Worm (Caenorhabditis elegans) whole organism, L4 larva: ENCODE results near the gene cyp-14A4.

ENCODE experiments used
- D1046.2 ChIP-seq: fragments of 200-800 bp; sonication (Bioruptor generic); IDR thresholded peaks from 2 replicates; pipeline ENCODE4 v1.3.6; 2022; ENCODE audit warnings: missing genetic modification characterization, missing compliant biosample characterization
- F44E2.7 ChIP-seq: fragments of 200-800 bp; sonication (Bioruptor generic); IDR thresholded peaks from 2 replicates; pipeline ENCODE4 v2.1.2; 2022; ENCODE audit warnings: missing genetic modification characterization, missing compliant biosample characterization
- R02D3.7 ChIP-seq: fragments of 150-350 bp; sonication (generic microtip); optimal IDR thresholded peaks from 3 replicates; lab custom pipeline; 2014; ENCODE audit warnings: missing biosample characterization, missing genetic modification characterization
- T26A8.4 ChIP-seq: fragments of 200-800 bp; sonication (Bioruptor generic); IDR thresholded peaks from 2 replicates; pipeline ENCODE4 v1.3.6; 2022; ENCODE audit warnings: missing genetic modification characterization, missing compliant biosample characterization
- Y48G9A.11 ChIP-seq: fragments of 200-800 bp; sonication (Bioruptor generic); IDR thresholded peaks from 2 replicates; pipeline ENCODE4 v1.3.6; 2022; ENCODE audit warnings: missing genetic modification reagents, missing genetic modification characterization, missing compliant biosample characterization
- Y5F2A.4 ChIP-seq: fragments of 200-800 bp; sonication (Bioruptor generic); optimal IDR thresholded peaks from 2 replicates; lab custom pipeline; 2018; ENCODE audit warnings: mild to moderate bottlenecking, missing genetic modification characterization, missing compliant biosample characterization
- Y75B8A.6 ChIP-seq: fragments of 200-800 bp; sonication (Bioruptor generic); IDR thresholded peaks from 2 replicates; pipeline ENCODE4 v1.3.6; 2022; ENCODE audit warnings: missing genetic modification reagents, missing genetic modification characterization, missing compliant biosample characterization
- ZK546.5 ChIP-seq, 2 experiments: sonication (generic microtip); optimal IDR thresholded peaks; 2 replicates each; lab custom pipeline; 2017; ENCODE audit warnings: missing biosample characterization in 2 of 2, missing genetic modification characterization in 2 of 2
- aha-1 ChIP-seq: fragments of 150-350 bp; peaks from one replicate; lab custom pipeline; 2014; ENCODE audit warnings: missing biosample characterization, missing genetic modification characterization
- ama-1 ChIP-seq: fragments of 150-350 bp; optimal IDR thresholded peaks from 2 replicates; lab custom pipeline; 2014; ENCODE audit warnings: inconsistent platforms, mixed read lengths
- attf-4 ChIP-seq: sonication (generic microtip); optimal IDR thresholded peaks from 3 replicates; lab custom pipeline; 2017; ENCODE audit warnings: missing biosample characterization, missing genetic modification characterization
- ceh-28 ChIP-seq: fragments of 150-350 bp; optimal IDR thresholded peaks from 2 replicates; lab custom pipeline; 2014; ENCODE audit warnings: missing biosample characterization, missing genetic modification reagents, missing genetic modification characterization
- ceh-44 ChIP-seq: fragments of 200-800 bp; sonication (Bioruptor generic); IDR thresholded peaks from 2 replicates; pipeline ENCODE4 v1.3.6; 2022; ENCODE audit warnings: missing genetic modification reagents, missing genetic modification characterization, missing compliant biosample characterization
- ces-1 ChIP-seq: fragments of 150-350 bp; sonication (generic microtip); optimal IDR thresholded peaks from 4 replicates; lab custom pipeline; 2014; ENCODE audit warnings: missing biosample characterization, missing genetic modification reagents, missing genetic modification characterization
- dmd-6 ChIP-seq: fragments of 200-800 bp; sonication (Bioruptor generic); IDR thresholded peaks from 2 replicates; pipeline ENCODE4 v1.3.6; 2022; ENCODE audit warnings: missing genetic modification reagents, missing genetic modification characterization, missing compliant biosample characterization
- dmd-8 ChIP-seq: fragments of 200-800 bp; sonication (Bioruptor generic); IDR thresholded peaks from 2 replicates; pipeline ENCODE4 v1.3.6; 2022; ENCODE audit warnings: missing genetic modification characterization, missing compliant biosample characterization
- dpl-1 ChIP-seq: fragments of 150-350 bp; optimal IDR thresholded peaks from 2 replicates; lab custom pipeline; 2014; ENCODE audit warnings: missing biosample characterization, missing genetic modification reagents, missing genetic modification characterization
- dve-1 ChIP-seq: sonication (generic microtip); optimal IDR thresholded peaks from 2 replicates; lab custom pipeline; 2017; ENCODE audit warnings: antibody characterized with exemption, mild to moderate bottlenecking, missing genetic modification characterization, missing compliant biosample characterization; ENCODE audit not compliant: insufficient read depth
- fos-1 ChIP-seq: fragments of 150-350 bp; optimal IDR thresholded peaks from 2 replicates; lab custom pipeline; 2014; ENCODE audit warnings: missing biosample characterization, missing genetic modification characterization
- hif-1 ChIP-seq, 2 experiments: sonication (generic microtip); optimal IDR thresholded peaks; 2 replicates each; lab custom pipeline; 2016 to 2017; ENCODE audit warnings: missing compliant biosample characterization in 2 of 2, missing genetic modification characterization in 2 of 2, missing genetic modification reagents in 2 of 2, missing genotype in 2 of 2, mild to moderate bottlenecking in 1 of 2
- hlh-11 ChIP-seq: fragments of 200-800 bp; sonication (Bioruptor generic); optimal IDR thresholded peaks from 2 replicates; lab custom pipeline; 2018; ENCODE audit warnings: mild to moderate bottlenecking, missing genetic modification characterization, missing compliant biosample characterization
- hlh-30 ChIP-seq: sonication (generic microtip); optimal IDR thresholded peaks from 2 replicates; lab custom pipeline; 2017; ENCODE audit warnings: antibody characterized with exemption, mild to moderate bottlenecking, missing genetic modification characterization, missing compliant biosample characterization; ENCODE audit not compliant: insufficient read depth
- hmg-1.1 ChIP-seq: fragments of 200-800 bp; sonication (Bioruptor generic); IDR thresholded peaks from 2 replicates; pipeline ENCODE4 v1.3.6; 2022; ENCODE audit warnings: missing genetic modification reagents, missing genetic modification characterization, missing compliant biosample characterization
- lin-38 ChIP-seq: fragments of 200-800 bp; sonication (Bioruptor generic); IDR thresholded peaks from 2 replicates; pipeline ENCODE4 v1.3.6; 2022; ENCODE audit warnings: missing genetic modification reagents, missing genetic modification characterization, missing compliant biosample characterization
- madf-5 ChIP-seq, 2 experiments: fragments of 200-800 bp; sonication (Bioruptor generic); IDR thresholded peaks; 2 replicates each; pipeline ENCODE4 v1.3.6; 2022; ENCODE audit warnings: missing compliant biosample characterization in 2 of 2, missing genetic modification characterization in 2 of 2
- madf-9 ChIP-seq: fragments of 200-800 bp; sonication (Bioruptor generic); conservative IDR thresholded peaks from 2 replicates; pipeline ENCODE4 v1.3.6; 2022; ENCODE audit warnings: missing genetic modification reagents, missing genetic modification characterization, missing compliant biosample characterization
- mdl-1 ChIP-seq, 2 experiments: fragments of 150-350 bp in 1 of 2; sonication (generic microtip) in 1 of 2; optimal IDR thresholded peaks; 2 replicates each; lab custom pipeline; 2014 to 2017; ENCODE audit warnings: missing biosample characterization in 2 of 2, missing genetic modification characterization in 2 of 2
- mdt-29 ChIP-seq: fragments of 200-800 bp; sonication (Bioruptor generic); IDR thresholded peaks from 2 replicates; pipeline ENCODE4 v1.3.6; 2022; ENCODE audit warnings: missing genetic modification reagents, missing genetic modification characterization, missing compliant biosample characterization
- mep-1 ChIP-seq: fragments of 150-350 bp; sonication (generic microtip); optimal IDR thresholded peaks from 3 replicates; lab custom pipeline; 2014; ENCODE audit warnings: missing biosample characterization, missing genetic modification characterization
- mxl-3 ChIP-seq: fragments of 200-800 bp; sonication (Bioruptor generic); optimal IDR thresholded peaks from 2 replicates; lab custom pipeline; 2018; ENCODE audit warnings: mild to moderate bottlenecking, missing genetic modification characterization, missing compliant biosample characterization
- nhr-10 ChIP-seq: fragments of 150-350 bp; optimal IDR thresholded peaks from 2 replicates; lab custom pipeline; 2014; ENCODE audit warnings: missing biosample characterization, missing genetic modification characterization
- nhr-102 ChIP-seq: sonication (generic microtip); optimal IDR thresholded peaks from 2 replicates; lab custom pipeline; 2016; ENCODE audit warnings: mild to moderate bottlenecking, missing genetic modification characterization, moderate library complexity, missing compliant biosample characterization
- nhr-11 ChIP-seq: fragments of 150-350 bp; optimal IDR thresholded peaks from 2 replicates; lab custom pipeline; 2014; ENCODE audit warnings: missing biosample characterization, missing genetic modification characterization
- nhr-237 ChIP-seq: sonication (generic microtip); optimal IDR thresholded peaks from 2 replicates; lab custom pipeline; 2017; ENCODE audit warnings: missing biosample characterization, missing genetic modification characterization
- nhr-28 ChIP-seq: fragments of 150-350 bp; optimal IDR thresholded peaks from 2 replicates; lab custom pipeline; 2014; ENCODE audit warnings: missing biosample characterization, missing genetic modification characterization
- nhr-41 ChIP-seq: fragments of 200-800 bp; sonication (Bioruptor generic); IDR thresholded peaks from 2 replicates; pipeline ENCODE4 v1.3.6; 2022; ENCODE audit warnings: missing genetic modification reagents, missing genetic modification characterization, missing compliant biosample characterization
- nhr-76 ChIP-seq: fragments of 150-350 bp; optimal IDR thresholded peaks from 2 replicates; lab custom pipeline; 2014; ENCODE audit warnings: missing biosample characterization, missing genetic modification characterization
- nhr-77 ChIP-seq: fragments of 150-350 bp; optimal IDR thresholded peaks from 2 replicates; lab custom pipeline; 2014; ENCODE audit warnings: missing biosample characterization, missing genetic modification characterization
- rbr-2 ChIP-seq: sonication (generic microtip); optimal IDR thresholded peaks from 2 replicates; lab custom pipeline; 2016; ENCODE audit warnings: missing genotype, missing genetic modification characterization, missing compliant biosample characterization
- skn-1 ChIP-seq: fragments of 150-350 bp; optimal IDR thresholded peaks from 2 replicates; lab custom pipeline; 2014; ENCODE audit warnings: missing biosample characterization, missing genetic modification characterization
- spr-1 ChIP-seq: sonication (generic microtip); optimal IDR thresholded peaks from 2 replicates; lab custom pipeline; 2016; ENCODE audit warnings: mild to moderate bottlenecking, missing genetic modification characterization, missing compliant biosample characterization
- tag-97 ChIP-seq: fragments of 200-800 bp; sonication (Bioruptor generic); IDR thresholded peaks from 2 replicates; pipeline ENCODE4 v1.3.6; 2022; ENCODE audit warnings: missing genetic modification characterization, missing compliant biosample characterization
- unc-62 ChIP-seq, 3 experiments: fragments of 150-350 bp in 1 of 3; sonication (generic microtip); optimal IDR thresholded peaks in 2 of 3; peaks in 1 of 3; 1 replicate in 1 of 3; 2 replicates in 2 of 3; lab custom pipeline; 2014 to 2017; ENCODE audit warnings: missing biosample characterization in 3 of 3, missing genetic modification characterization in 3 of 3, missing genetic modification reagents in 3 of 3, missing genotype in 1 of 3
- zag-1 ChIP-seq: fragments of 150-350 bp; optimal IDR thresholded peaks from 2 replicates; lab custom pipeline; 2014; ENCODE audit warnings: missing biosample characterization, missing genetic modification characterization
- zfp-3 ChIP-seq: fragments of 200-800 bp; sonication (Bioruptor generic); conservative IDR thresholded peaks from 2 replicates; pipeline ENCODE4 v1.3.6; 2022; ENCODE audit warnings: missing genetic modification reagents, missing genetic modification characterization, missing compliant biosample characterization
- zip-11 ChIP-seq: fragments of 200-800 bp; sonication (Bioruptor generic); IDR thresholded peaks from 2 replicates; pipeline ENCODE4 v1.3.6; 2022; ENCODE audit warnings: missing genetic modification characterization, missing compliant biosample characterization
- ztf-7 ChIP-seq: fragments of 150-350 bp; optimal IDR thresholded peaks from 2 replicates; lab custom pipeline; 2014; ENCODE audit warnings: missing biosample characterization, missing genetic modification characterization

cyp-14A4 gene

ce11 chrX:13315093-13315492 is 31.1 kb upstream of the cyp-14A4 start:
- TF ChIP-seq dpl-1 (GFP tag; lab: Kevin White, UChicago) = no peak
- peak; percentile 5 for TF ChIP-seq mep-1 (tag; lab: Kevin White, UChicago)
- TF ChIP-seq ama-1 = no peak
- TF ChIP-seq mxl-3 (GFP tag; lab: Kevin White, UChicago) = no peak
- TF ChIP-seq dmd-8 (GFP tag; lab: Robert Waterston, UW) = no peak
- TF ChIP-seq nhr-28 = peak; percentile 94
- no peak for TF ChIP-seq madf-5 (GFP tag; IDR thresholded peaks at IDR 0.05; lab: Robert Waterston, UW)
- peak; percentile 72 for TF ChIP-seq hlh-30 (tag; lab: Kevin White, UChicago)
- peak in 1 of 2 experiments; percentile 35 for TF ChIP-seq mdl-1 (tag; optimal IDR thresholded peaks at IDR 0.05; lab: Kevin White, UChicago)
- peak in 1 of 2 experiments; percentile 54 for TF ChIP-seq unc-62 (GFP tag; optimal IDR thresholded peaks at IDR 0.05 in 1 of 2; lab: Kevin White, UChicago)
- TF ChIP-seq unc-62 (tag; optimal IDR thresholded peaks at IDR 0.05; lab: Kevin White, UChicago) = no peak
- TF ChIP-seq hlh-11 (tag; lab: Kevin White, UChicago) = peak; percentile 35

- TF ChIP-seq nhr-10 (tag; lab: Kevin White, UChicago) = no peak
- TF ChIP-seq lin-38 (GFP tag; lab: Robert Waterston, UW) = no peak
- TF ChIP-seq Y5F2A.4 = no peak
- TF ChIP-seq nhr-77 = peak; percentile 39
- no peak for TF ChIP-seq Y75B8A.6 (GFP tag; lab: Robert Waterston, UW)
- no peak for TF ChIP-seq fos-1 (tag; lab: Kevin White, UChicago)
- peak; percentile 21 for TF ChIP-seq hlh-30 (tag; lab: Kevin White, UChicago)
- TF ChIP-seq dmd-8 (GFP tag; lab: Robert Waterston, UW) = no peak
- no peak for TF ChIP-seq attf-4 (tag; lab: Kevin White, UChicago)
- TF ChIP-seq ceh-28 (tag; lab: Kevin White, UChicago) = no peak
- TF ChIP-seq R02D3.7 (tag; lab: Kevin White, UChicago) = no peak
- peak; percentile 47 for TF ChIP-seq hlh-11 (tag; lab: Kevin White, UChicago)
- TF ChIP-seq Y48G9A.11 = no peak
- TF ChIP-seq mdl-1 (tag; optimal IDR thresholded peaks at IDR 0.05; lab: Kevin White, UChicago) = peak in 1 of 2 experiments; percentile 13
- no peak for TF ChIP-seq D1046.2 (GFP tag; lab: Robert Waterston, UW)
- no peak for TF ChIP-seq skn-1 (tag; lab: Kevin White, UChicago)
- TF ChIP-seq rbr-2 (tag; lab: Kevin White, UChicago) = no peak
- TF ChIP-seq ceh-44 (GFP tag; lab: Robert Waterston, UW) = no peak
- TF ChIP-seq nhr-11 (tag; lab: Kevin White, UChicago) = no peak
- no peak for TF ChIP-seq F44E2.7 (GFP tag; lab: Robert Waterston, UW)
- TF ChIP-seq ztf-7 (tag; lab: Kevin White, UChicago) = peak; percentile 26
- TF ChIP-seq nhr-237 (tag; lab: Kevin White, UChicago) = no peak
- TF ChIP-seq dve-1 = peak; percentile 70
- no peak for TF ChIP-seq nhr-76 (tag; lab: Kevin White, UChicago)
- TF ChIP-seq zag-1 (tag; lab: Kevin White, UChicago) = no peak
- TF ChIP-seq ama-1 = no peak
- no peak for TF ChIP-seq tag-97
- peak; percentile 78 for TF ChIP-seq dmd-6 (GFP tag; lab: Robert Waterston, UW)
- TF ChIP-seq zip-11 (GFP tag; lab: Robert Waterston, UW) = no peak
- TF ChIP-seq T26A8.4 (GFP tag; lab: Robert Waterston, UW) = no peak
- TF ChIP-seq nhr-41 = no peak
- no peak for TF ChIP-seq nhr-102 (tag; lab: Kevin White, UChicago)
- TF ChIP-seq hmg-1.1 (GFP tag; lab: Robert Waterston, UW) = no peak
- peak; percentile 58 for TF ChIP-seq nhr-28
- no peak for TF ChIP-seq spr-1
- TF ChIP-seq mdt-29 (GFP tag; lab: Robert Waterston, UW) = no peak
- TF ChIP-seq ZK546.5 (tag; optimal IDR thresholded peaks at IDR 0.05; lab: Kevin White, UChicago) = no peak
- peak; percentile 28 for TF ChIP-seq aha-1 (tag; lab: Kevin White, UChicago)
- TF ChIP-seq madf-9 (GFP tag; lab: Robert Waterston, UW) = no peak
- no peak for TF ChIP-seq mxl-3 (GFP tag; lab: Kevin White, UChicago)
- peak in 1 of 2 experiments; percentile 1 for TF ChIP-seq unc-62 (GFP tag; optimal IDR thresholded peaks at IDR 0.05 in 1 of 2; lab: Kevin White, UChicago)
- no peak for TF ChIP-seq unc-62 (tag; optimal IDR thresholded peaks at IDR 0.05; lab: Kevin White, UChicago)
- no peak for TF ChIP-seq ces-1 (GFP tag; lab: Kevin White, UChicago)
- TF ChIP-seq zfp-3 = no peak
- no peak for TF ChIP-seq hif-1 (tag; optimal IDR thresholded peaks at IDR 0.05; lab: Kevin White, UChicago)
Observed at ce11 chrX:13311641-13312423, 27.8 kb upstream of the cyp-14A4 start, which contains the start of gene F46G10.1. Gene F46G10.1 (minus strand): TSS chrX:13311755.
